Worm (Caenorhabditis elegans) whole organism, young adult: ENCODE results near the gene F13B12.1.

ENCODE experiments used
- B0019.2 ChIP-seq: fragments of 200-800 bp; sonication (Bioruptor generic); conservative IDR thresholded peaks from 2 replicates; pipeline ENCODE4 v1.3.6; 2022; ENCODE audit warnings: missing genetic modification reagents, missing genetic modification characterization, missing compliant biosample characterization
- B0336.3 ChIP-seq: fragments of 200-800 bp; sonication (Bioruptor generic); IDR thresholded peaks from 2 replicates; pipeline ENCODE4 v1.3.6; 2022; ENCODE audit warnings: missing genetic modification characterization, missing compliant biosample characterization
- F10E7.11 ChIP-seq: sonication (generic microtip); optimal IDR thresholded peaks from 2 replicates; lab custom pipeline; 2017; ENCODE audit warnings: mild to moderate bottlenecking, missing genetic modification characterization, moderate library complexity, missing compliant biosample characterization
- F23B12.7 ChIP-seq: sonication (generic microtip); optimal IDR thresholded peaks from 2 replicates; lab custom pipeline; 2017; ENCODE audit warnings: missing genetic modification characterization, mild to moderate bottlenecking, missing compliant biosample characterization, antibody characterized with exemption, moderate library complexity; ENCODE audit not compliant: insufficient read depth
- F33H1.4 ChIP-seq: fragments of 200-800 bp; sonication (Bioruptor generic); IDR thresholded peaks from 2 replicates; pipeline ENCODE4 v1.3.6; 2022; ENCODE audit warnings: missing genetic modification reagents, missing genetic modification characterization, missing compliant biosample characterization
- F37B4.10 ChIP-seq: fragments of 200-800 bp; sonication (Bioruptor generic); IDR thresholded peaks from 2 replicates; pipeline ENCODE4 v1.3.6; 2022; ENCODE audit warnings: missing genetic modification characterization, missing compliant biosample characterization
- F49E8.2 ChIP-seq: sonication (generic microtip); optimal IDR thresholded peaks from 3 replicates; lab custom pipeline; 2017; ENCODE audit warnings: missing genetic modification characterization, mild to moderate bottlenecking, missing compliant biosample characterization, antibody characterized with exemption, moderate library complexity; ENCODE audit not compliant: insufficient read depth
- F52B5.7 ChIP-seq: sonication (generic microtip); optimal IDR thresholded peaks from 2 replicates; lab custom pipeline; 2016; ENCODE audit warnings: mild to moderate bottlenecking, missing genetic modification characterization, missing compliant biosample characterization
- F57A8.1 ChIP-seq: fragments of 200-800 bp; sonication (Bioruptor generic); optimal IDR thresholded peaks from 2 replicates; lab custom pipeline; 2018; ENCODE audit warnings: mild to moderate bottlenecking, missing genetic modification characterization, moderate library complexity, missing compliant biosample characterization
- K11D2.4 ChIP-seq: fragments of 200-800 bp; sonication (Bioruptor generic); IDR thresholded peaks from 2 replicates; pipeline ENCODE4 v1.3.6; 2022; ENCODE audit warnings: missing genetic modification reagents, missing genetic modification characterization, missing compliant biosample characterization
- K12H6.12 ChIP-seq: fragments of 200-800 bp; sonication (Bioruptor generic); optimal IDR thresholded peaks from 2 replicates; lab custom pipeline; 2018; ENCODE audit warnings: mild to moderate bottlenecking, missing genetic modification characterization, missing compliant biosample characterization
- ama-1 ChIP-seq, 3 experiments: fragments of 150-350 bp in 1 of 3; sonication (generic microtip) in 2 of 3; optimal IDR thresholded peaks; 2 replicates each; lab custom pipeline; 2014 to 2018; ENCODE audit warnings: missing biosample characterization in 2 of 3, missing genetic modification characterization in 2 of 3, missing genetic modification reagents in 2 of 3
- aptf-3 ChIP-seq: fragments of 200-800 bp; sonication (Bioruptor generic); IDR thresholded peaks from 2 replicates; pipeline ENCODE4 v1.3.6; 2022; ENCODE audit warnings: missing genetic modification characterization, missing compliant biosample characterization
- athp-1 ChIP-seq: sonication (generic microtip); optimal IDR thresholded peaks from 2 replicates; lab custom pipeline; 2017; ENCODE audit warnings: mild to moderate bottlenecking, missing genetic modification characterization, missing compliant biosample characterization
- attf-3 ChIP-seq: fragments of 200-800 bp; sonication (Bioruptor generic); conservative IDR thresholded peaks from 2 replicates; pipeline ENCODE4 v1.3.6; 2022; ENCODE audit warnings: missing genetic modification reagents, missing genetic modification characterization, missing compliant biosample characterization
- bed-1 ChIP-seq: fragments of 200-800 bp; sonication (Bioruptor generic); IDR thresholded peaks from 2 replicates; pipeline ENCODE4 v1.3.6; 2022; ENCODE audit warnings: missing genetic modification reagents, missing genetic modification characterization, missing compliant biosample characterization
- ccch-3 ChIP-seq: fragments of 200-800 bp; sonication (Bioruptor generic); optimal IDR thresholded peaks from 2 replicates; lab custom pipeline; 2018; ENCODE audit warnings: mild to moderate bottlenecking, missing genetic modification characterization, missing compliant biosample characterization
- cebp-1 ChIP-seq, 2 experiments: fragments of 200-800 bp in 1 of 2; sonication (Bioruptor generic) in 1 of 2; sonication (generic microtip) in 1 of 2; IDR thresholded peaks in 1 of 2; optimal IDR thresholded peaks in 1 of 2; 2 replicates each; pipeline versions ENCODE4 v1.3.6 to Lab custom; 2017 to 2022; ENCODE audit warnings: missing compliant biosample characterization in 2 of 2, missing genetic modification characterization in 2 of 2, mild to moderate bottlenecking in 1 of 2, missing genetic modification reagents in 1 of 2, moderate library complexity in 1 of 2
- cebp-2 ChIP-seq: fragments of 200-800 bp; sonication (Bioruptor generic); IDR thresholded peaks from 2 replicates; pipeline ENCODE4 v1.3.6; 2022; ENCODE audit warnings: missing genetic modification characterization, missing compliant biosample characterization
- ceh-79 ChIP-seq: sonication (generic microtip); optimal IDR thresholded peaks from 2 replicates; lab custom pipeline; 2017; ENCODE audit warnings: mild to moderate bottlenecking, missing genetic modification characterization, missing compliant biosample characterization
- chd-7 ChIP-seq: sonication (generic microtip); optimal IDR thresholded peaks from 2 replicates; lab custom pipeline; 2016; ENCODE audit warnings: mild to moderate bottlenecking, missing genetic modification characterization, moderate library complexity, missing compliant biosample characterization
- efl-1 ChIP-seq: fragments of 150-350 bp; optimal IDR thresholded peaks from 2 replicates; lab custom pipeline; 2014; ENCODE audit warnings: missing biosample characterization, missing genetic modification reagents, missing genetic modification characterization
- egrh-3 ChIP-seq: fragments of 200-800 bp; sonication (Bioruptor generic); IDR thresholded peaks from 2 replicates; pipeline ENCODE4 v1.3.6; 2022; ENCODE audit warnings: missing genetic modification reagents, missing genetic modification characterization, missing compliant biosample characterization
- ekl-4 ChIP-seq: fragments of 200-800 bp; sonication (Bioruptor generic); IDR thresholded peaks from 2 replicates; pipeline ENCODE4 v1.3.6; 2022; ENCODE audit warnings: missing genetic modification reagents, missing genetic modification characterization, missing compliant biosample characterization
- hlh-26 ChIP-seq: fragments of 200-800 bp; sonication (Bioruptor generic); conservative IDR thresholded peaks from 2 replicates; pipeline ENCODE4 v1.3.6; 2022; ENCODE audit warnings: missing genetic modification reagents, missing genetic modification characterization, missing compliant biosample characterization
- hmg-1.2 ChIP-seq: fragments of 200-800 bp; sonication (Bioruptor generic); IDR thresholded peaks from 2 replicates; pipeline ENCODE4 v1.3.6; 2022; ENCODE audit warnings: missing genetic modification reagents, missing genetic modification characterization, missing compliant biosample characterization
- hsf-1 ChIP-seq: fragments of 200-800 bp; sonication (Bioruptor generic); IDR thresholded peaks from 2 replicates; pipeline ENCODE4 v1.3.6; 2022; ENCODE audit warnings: missing genetic modification reagents, missing genetic modification characterization, missing compliant biosample characterization
- lag-1 ChIP-seq: fragments of 200-800 bp; sonication (Bioruptor generic); IDR thresholded peaks from 2 replicates; pipeline ENCODE4 v1.3.6; 2022; ENCODE audit warnings: missing genetic modification reagents, missing genetic modification characterization, missing compliant biosample characterization
- let-526 ChIP-seq: fragments of 200-800 bp; sonication (Bioruptor generic); IDR thresholded peaks from 2 replicates; pipeline ENCODE4 v1.3.6; 2022; ENCODE audit warnings: missing genetic modification reagents, missing genetic modification characterization, missing compliant biosample characterization
- lin-26 ChIP-seq: fragments of 200-800 bp; sonication (Bioruptor generic); IDR thresholded peaks from 2 replicates; pipeline ENCODE4 v1.3.6; 2022; ENCODE audit warnings: missing genetic modification reagents, missing genetic modification characterization, missing compliant biosample characterization
- lsy-27 ChIP-seq: sonication (generic microtip); optimal IDR thresholded peaks from 2 replicates; lab custom pipeline; 2017; ENCODE audit warnings: missing genetic modification characterization, mild to moderate bottlenecking, missing compliant biosample characterization, antibody characterized with exemption, missing genotype, borderline replicate concordance; ENCODE audit not compliant: insufficient read depth
- madf-6 ChIP-seq: fragments of 200-800 bp; sonication (Bioruptor generic); IDR thresholded peaks from 2 replicates; pipeline ENCODE4 v1.3.6; 2022; ENCODE audit warnings: missing genetic modification reagents, missing genetic modification characterization, missing compliant biosample characterization
- nfya-2 ChIP-seq: fragments of 200-800 bp; sonication (Bioruptor generic); IDR thresholded peaks from 2 replicates; pipeline ENCODE4 v1.3.6; 2022; ENCODE audit warnings: missing genetic modification reagents, missing genetic modification characterization, missing compliant biosample characterization
- nhr-179 ChIP-seq: sonication (generic microtip); optimal IDR thresholded peaks from 2 replicates; lab custom pipeline; 2016; ENCODE audit warnings: mild to moderate bottlenecking, missing genetic modification characterization, missing compliant biosample characterization
- nhr-90 ChIP-seq: sonication (generic microtip); optimal IDR thresholded peaks from 2 replicates; lab custom pipeline; 2016; ENCODE audit warnings: missing genotype, mild to moderate bottlenecking, missing genetic modification characterization, missing compliant biosample characterization
- rpc-1 ChIP-seq, 2 experiments: fragments of 150-350 bp in 1 of 2; sonication (generic microtip) in 1 of 2; optimal IDR thresholded peaks; 2 replicates each; lab custom pipeline; 2014 to 2018; ENCODE audit warnings: missing biosample characterization in 1 of 2, missing genetic modification characterization in 1 of 2, missing genetic modification reagents in 1 of 2, missing genotype in 1 of 2
- somi-1 ChIP-seq: fragments of 200-800 bp; sonication (Bioruptor generic); optimal IDR thresholded peaks from 2 replicates; lab custom pipeline; 2018; ENCODE audit warnings: mild to moderate bottlenecking, missing genetic modification characterization, missing compliant biosample characterization
- sptf-2 ChIP-seq: fragments of 200-800 bp; sonication (Bioruptor generic); optimal IDR thresholded peaks from 2 replicates; lab custom pipeline; 2018; ENCODE audit warnings: mild to moderate bottlenecking, missing genetic modification characterization, missing compliant biosample characterization
- tbp1 ChIP-seq: fragments of 200-800 bp; sonication (Bioruptor generic); optimal IDR thresholded peaks from 2 replicates; lab custom pipeline; 2018; ENCODE audit warnings: mild to moderate bottlenecking, missing genetic modification characterization, missing compliant biosample characterization
- tbx-9 ChIP-seq: sonication (generic microtip); optimal IDR thresholded peaks from 2 replicates; lab custom pipeline; 2016; ENCODE audit warnings: borderline replicate concordance, missing genetic modification characterization, inconsistent platforms, missing compliant biosample characterization
- tlf-1 ChIP-seq: fragments of 200-800 bp; sonication (Bioruptor generic); optimal IDR thresholded peaks from 2 replicates; lab custom pipeline; 2018; ENCODE audit warnings: mild to moderate bottlenecking, missing genetic modification characterization, missing compliant biosample characterization
- xnd-1 ChIP-seq: sonication (generic microtip); optimal IDR thresholded peaks from 2 replicates; lab custom pipeline; 2016; ENCODE audit warnings: missing genotype, missing genetic modification reagents, missing genetic modification characterization, missing compliant biosample characterization
- zfh-2 ChIP-seq: fragments of 200-800 bp; sonication (Bioruptor generic); conservative IDR thresholded peaks from 2 replicates; pipeline ENCODE4 v1.3.6; 2022; ENCODE audit warnings: missing genetic modification reagents, missing genetic modification characterization, missing compliant biosample characterization
- ztf-18 ChIP-seq: sonication (generic microtip); optimal IDR thresholded peaks from 2 replicates; lab custom pipeline; 2016; ENCODE audit warnings: missing genotype, mild to moderate bottlenecking, missing genetic modification characterization, missing compliant biosample characterization

F13B12.1 gene

DNA sequence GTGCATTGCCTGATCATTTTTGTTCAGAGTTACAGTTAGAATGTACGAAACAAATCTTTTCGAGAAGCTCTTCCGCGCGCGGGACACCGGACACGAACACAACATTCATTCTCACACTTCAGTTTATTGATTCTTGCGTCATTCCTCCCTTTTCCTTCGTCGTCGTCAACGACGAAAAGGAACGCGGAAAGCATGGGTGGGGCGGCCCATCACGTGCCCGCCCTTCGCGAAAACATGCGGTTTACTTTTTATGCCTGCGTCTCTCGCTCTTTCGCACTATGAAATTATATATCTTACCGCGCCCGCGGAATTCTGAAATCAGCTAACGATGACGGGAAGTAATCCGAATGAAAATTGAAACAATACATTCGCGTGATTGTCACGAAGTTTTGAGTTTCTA, 43.8 kb downstream of the F13B12.1 start (continued):
- TF ChIP-seq B0019.2 (GFP tag; lab: Robert Waterston, UW): no peak
- no peak for TF ChIP-seq ztf-18 (tag; lab: Kevin White, UChicago)
- TF ChIP-seq somi-1 (GFP tag; lab: Kevin White, UChicago): peak; percentile 28
- no peak for TF ChIP-seq ekl-4 (GFP tag; lab: Robert Waterston, UW)
- peak; percentile 66 for TF ChIP-seq hsf-1 (GFP tag; lab: Robert Waterston, UW)
- peak; percentile 72 for TF ChIP-seq hmg-1.2 (GFP tag; lab: Robert Waterston, UW)
- no peak for TF ChIP-seq cebp-2 (GFP tag; lab: Robert Waterston, UW)
- no peak for TF ChIP-seq ccch-3 (GFP tag; lab: Kevin White, UChicago)
- no peak for TF ChIP-seq aptf-3 (GFP tag; lab: Robert Waterston, UW)
- no peak for TF ChIP-seq K12H6.12
- TF ChIP-seq xnd-1 (tag; lab: Kevin White, UChicago): peak; percentile 67
- peak; percentile 67; the same call in 1 of the 2 replicates for TF ChIP-seq zfh-2 (GFP tag; lab: Robert Waterston, UW)
- peak; percentile 70 for TF ChIP-seq efl-1 (GFP tag; lab: Kevin White, UChicago)
- TF ChIP-seq cebp-1 (GFP tag; IDR thresholded peaks at IDR 0.05; lab: Robert Waterston, UW): no peak
- peak; percentile 74 for TF ChIP-seq cebp-1 (tag; optimal IDR thresholded peaks at IDR 0.05; lab: Kevin White, UChicago)
- TF ChIP-seq nfya-2: no peak

- TF ChIP-seq F49E8.2 (tag; lab: Kevin White, UChicago) (no peak), attf-3 (GFP tag; lab: Robert Waterston, UW) (no peak), nhr-90 (tag; lab: Kevin White, UChicago) (no peak), B0336.3 (GFP tag; lab: Robert Waterston, UW) (no peak), lsy-27 (tag; lab: Kevin White, UChicago) (no peak), nhr-179 (tag; lab: Kevin White, UChicago) (no peak), F33H1.4 (GFP tag; lab: Robert Waterston, UW) (no peak), tlf-1 (no peak), F52B5.7 (tag; lab: Kevin White, UChicago) (no peak), tbp1 (no peak), lin-26 (GFP tag; lab: Robert Waterston, UW) (no peak), nfya-2 (no peak), athp-1 (tag; lab: Kevin White, UChicago) (no peak), K11D2.4 (GFP tag; lab: Robert Waterston, UW) (no peak), ztf-18 (tag; lab: Kevin White, UChicago) (no peak)
These were observed 49.8 kb downstream of the F13B12.1 start, which contains the start of gene mask-1 for ce11 chrIV:10374601-10375000. mask-1 (plus strand) TSS chrIV:10374901.

- TF ChIP-seq ama-1 (optimal IDR thresholded peaks at IDR 0.05; lab: Kevin White, UChicago) (no peak), ama-1 (GFP tag; optimal IDR thresholded peaks at IDR 0.05; lab: Kevin White, UChicago) (no peak), sptf-2 (no peak), F10E7.11 (tag; lab: Kevin White, UChicago) (no peak), chd-7 (tag; lab: Kevin White, UChicago) (no peak), F23B12.7 (tag; lab: Kevin White, UChicago) (peak; percentile 52), let-526 (GFP tag; lab: Robert Waterston, UW) (no peak), nhr-90 (tag; lab: Kevin White, UChicago) (no peak), rpc-1 (optimal IDR thresholded peaks at IDR 0.05; lab: Kevin White, UChicago) (no peak), rpc-1 (tag; optimal IDR thresholded peaks at IDR 0.05; lab: Kevin White, UChicago) (no peak), madf-6 (peak; percentile 54; the same call in 1 of the 2 replicates), F52B5.7 (tag; lab: Kevin White, UChicago) (no peak), athp-1 (tag; lab: Kevin White, UChicago) (no peak), tbx-9 (tag; lab: Kevin White, UChicago) (no peak), ceh-79 (tag; lab: Kevin White, UChicago) (no peak), F57A8.1 (GFP tag; lab: Kevin White, UChicago) (no peak), hmg-1.2 (GFP tag; lab: Robert Waterston, UW) (peak; percentile 50), F37B4.10 (GFP tag; lab: Robert Waterston, UW) (no peak), hlh-26 (GFP tag; lab: Robert Waterston, UW) (no peak), bed-1 (no peak), egrh-3 (GFP tag; lab: Robert Waterston, UW) (no peak), lag-1 (GFP tag; lab: Robert Waterston, UW) (no peak)
These were observed 50.6 kb downstream of the F13B12.1 start, which contains the start of gene mpz-5 for ce11 chrIV:10373772-10374288. mpz-5 (minus strand) TSS chrIV:10373822.
